Worm (Caenorhabditis elegans) whole organism, L3 larva: ENCODE data around the gene R166.3.

ENCODE experiments used
- R02D3.7 ChIP-seq: fragments of 150-350 bp; optimal IDR thresholded peaks from 2 replicates; lab custom pipeline; 2014; ENCODE audit warnings: missing biosample characterization, missing genetic modification characterization
- ZK546.5 ChIP-seq: sonication (generic microtip); optimal IDR thresholded peaks from 2 replicates; lab custom pipeline; 2017; ENCODE audit warnings: missing biosample characterization, missing genetic modification characterization
- aly-2 ChIP-seq: fragments of 150-350 bp; optimal IDR thresholded peaks from 2 replicates; lab custom pipeline; 2014; ENCODE audit warnings: missing biosample characterization, missing genetic modification characterization
- ama-1 ChIP-seq: fragments of 150-350 bp; optimal IDR thresholded peaks from 2 replicates; lab custom pipeline; 2018
- ceh-82 ChIP-seq: fragments of 150-350 bp; optimal IDR thresholded peaks from 2 replicates; lab custom pipeline; 2014; ENCODE audit warnings: missing biosample characterization, missing genetic modification characterization
- ceh-9 ChIP-seq: sonication (generic microtip); optimal IDR thresholded peaks from 2 replicates; lab custom pipeline; 2018; ENCODE audit warnings: missing biosample characterization, missing genetic modification characterization
- daf-12 ChIP-seq: fragments of 150-350 bp; optimal IDR thresholded peaks from 2 replicates; lab custom pipeline; 2014; ENCODE audit warnings: missing biosample characterization, missing genetic modification reagents, missing genetic modification characterization
- egl-5 ChIP-seq: fragments of 150-350 bp; optimal IDR thresholded peaks from 2 replicates; lab custom pipeline; 2017; ENCODE audit warnings: missing biosample characterization, missing genetic modification reagents, missing genetic modification characterization, inconsistent platforms
- elt-1 ChIP-seq: fragments of 150-350 bp; optimal IDR thresholded peaks from 2 replicates; lab custom pipeline; 2014; ENCODE audit warnings: missing biosample characterization, missing genetic modification characterization
- elt-2 ChIP-seq: sonication (generic microtip); optimal IDR thresholded peaks from 2 replicates; lab custom pipeline; 2016; ENCODE audit warnings: missing genetic modification reagents, mild to moderate bottlenecking, missing genetic modification characterization, missing compliant biosample characterization
- elt-3 ChIP-seq, 3 experiments: fragments of 150-350 bp in 1 of 3; sonication (generic microtip) in 2 of 3; optimal IDR thresholded peaks; 2 replicates in 2 of 3; 4 replicates in 1 of 3; lab custom pipeline; 2014 to 2017; ENCODE audit warnings: missing biosample characterization in 3 of 3, missing genetic modification characterization in 3 of 3
- fkh-10 ChIP-seq: sonication (generic microtip); optimal IDR thresholded peaks from 2 replicates; lab custom pipeline; 2017; ENCODE audit warnings: missing biosample characterization, missing genetic modification reagents, missing genetic modification characterization
- fkh-2 ChIP-seq: fragments of 150-350 bp; optimal IDR thresholded peaks from 2 replicates; lab custom pipeline; 2014; ENCODE audit warnings: missing biosample characterization, missing genetic modification reagents, missing genetic modification characterization
- fos-1 ChIP-seq: fragments of 150-350 bp; optimal IDR thresholded peaks from 2 replicates; lab custom pipeline; 2014; ENCODE audit warnings: missing biosample characterization, missing genetic modification characterization
- hmg-11 ChIP-seq: sonication (generic microtip); optimal IDR thresholded peaks from 2 replicates; lab custom pipeline; 2016; ENCODE audit warnings: missing genetic modification characterization, missing compliant biosample characterization
- jun-1 ChIP-seq: fragments of 150-350 bp; optimal IDR thresholded peaks from 2 replicates; lab custom pipeline; 2014; ENCODE audit warnings: missing biosample characterization, missing genetic modification reagents, missing genetic modification characterization
- lin-15B ChIP-seq: fragments of 150-350 bp; optimal IDR thresholded peaks from 2 replicates; lab custom pipeline; 2014; ENCODE audit warnings: missing biosample characterization, missing genetic modification characterization
- lin-39 ChIP-seq: fragments of 150-350 bp; optimal IDR thresholded peaks from 2 replicates; lab custom pipeline; 2018; ENCODE audit warnings: missing biosample characterization, missing genetic modification reagents, missing genetic modification characterization
- lsy-12 ChIP-seq: sonication (generic microtip); optimal IDR thresholded peaks from 2 replicates; lab custom pipeline; 2016; ENCODE audit warnings: mild to moderate bottlenecking, missing genetic modification characterization, missing compliant biosample characterization
- mml-1 ChIP-seq: fragments of 150-350 bp; sonication (generic microtip); optimal IDR thresholded peaks from 3 replicates; lab custom pipeline; 2014; ENCODE audit warnings: missing biosample characterization, missing genetic modification characterization
- nfya-1 ChIP-seq: sonication (generic microtip); optimal IDR thresholded peaks from 2 replicates; lab custom pipeline; 2017; ENCODE audit warnings: missing genetic modification characterization, mild to moderate bottlenecking, missing compliant biosample characterization, antibody characterized with exemption, moderate library complexity; ENCODE audit not compliant: insufficient read depth
- nhr-11 ChIP-seq: fragments of 150-350 bp; optimal IDR thresholded peaks from 2 replicates; lab custom pipeline; 2014; ENCODE audit warnings: missing biosample characterization, missing genetic modification characterization
- nhr-23 ChIP-seq: fragments of 150-350 bp; optimal IDR thresholded peaks from 2 replicates; lab custom pipeline; 2014; ENCODE audit warnings: missing biosample characterization, missing genetic modification reagents, missing genetic modification characterization
- nhr-237 ChIP-seq: fragments of 150-350 bp; optimal IDR thresholded peaks from 2 replicates; lab custom pipeline; 2014; ENCODE audit warnings: missing biosample characterization, missing genetic modification characterization
- nhr-25 ChIP-seq: sonication (generic microtip); optimal IDR thresholded peaks from 2 replicates; lab custom pipeline; 2017; ENCODE audit warnings: missing biosample characterization, missing genetic modification characterization
- nhr-43 ChIP-seq: sonication (generic microtip); optimal IDR thresholded peaks from 2 replicates; lab custom pipeline; 2016; ENCODE audit warnings: mild to moderate bottlenecking, missing genetic modification characterization, missing compliant biosample characterization; ENCODE audit not compliant: poor library complexity, severe bottlenecking
- nhr-67 ChIP-seq: fragments of 150-350 bp; optimal IDR thresholded peaks from 2 replicates; lab custom pipeline; 2014; ENCODE audit warnings: missing biosample characterization, missing genetic modification characterization
- nhr-76 ChIP-seq: fragments of 150-350 bp; sonication (generic microtip); optimal IDR thresholded peaks from 5 replicates; lab custom pipeline; 2014; ENCODE audit warnings: missing biosample characterization, missing genetic modification characterization
- nhr-77 ChIP-seq: fragments of 150-350 bp; optimal IDR thresholded peaks from 2 replicates; lab custom pipeline; 2014; ENCODE audit warnings: missing biosample characterization, missing genetic modification characterization
- pha-4 ChIP-seq: fragments of 150-350 bp; optimal IDR thresholded peaks from 2 replicates; lab custom pipeline; 2014; ENCODE audit warnings: missing biosample characterization, missing genetic modification reagents, missing genetic modification characterization
- sea-2 ChIP-seq: fragments of 150-350 bp; sonication (generic microtip); optimal IDR thresholded peaks from 4 replicates; lab custom pipeline; 2014; ENCODE audit warnings: missing biosample characterization, missing genetic modification reagents, missing genetic modification characterization
- snpc-4 ChIP-seq: fragments of 150-350 bp; optimal IDR thresholded peaks from 2 replicates; lab custom pipeline; 2014; ENCODE audit warnings: missing biosample characterization, missing genetic modification characterization
- unc-39 ChIP-seq: sonication (generic microtip); optimal IDR thresholded peaks from 4 replicates; lab custom pipeline; 2017; ENCODE audit warnings: missing biosample characterization, missing genetic modification characterization
- unc-62 ChIP-seq: fragments of 150-350 bp; sonication (generic microtip); optimal IDR thresholded peaks from 4 replicates; lab custom pipeline; 2014; ENCODE audit warnings: missing biosample characterization, missing genetic modification reagents, missing genetic modification characterization
- zag-1 ChIP-seq: fragments of 150-350 bp; optimal IDR thresholded peaks from 2 replicates; lab custom pipeline; 2014; ENCODE audit warnings: missing biosample characterization, missing genetic modification characterization

Gene R166.3

ce11 chrII:10537988-10538387 lies 1.1 kb downstream of the R166.3 start:
- TF ChIP-seq hmg-11 (tag; lab: Kevin White, UChicago): peak; percentile 30
- no peak for TF ChIP-seq mml-1 (tag; lab: Kevin White, UChicago)
- no peak for TF ChIP-seq elt-3 (tag; optimal IDR thresholded peaks at IDR 0.05; lab: Kevin White, UChicago)
- TF ChIP-seq elt-2 (tag; lab: Kevin White, UChicago): peak; percentile 28
- TF ChIP-seq nhr-43 (tag; lab: Kevin White, UChicago): peak; percentile 79
- TF ChIP-seq lin-39 (tag; lab: Kevin White, UChicago): no peak
- TF ChIP-seq lsy-12 (tag; lab: Kevin White, UChicago): peak; percentile 51
- TF ChIP-seq sea-2 (GFP tag; lab: Kevin White, UChicago): no peak
- no peak for TF ChIP-seq fos-1
- peak; percentile 14 for TF ChIP-seq R02D3.7
- TF ChIP-seq egl-5 (tag; lab: Kevin White, UChicago): peak; percentile 16
- TF ChIP-seq zag-1 (tag; lab: Kevin White, UChicago): no peak
- no peak for TF ChIP-seq nhr-76 (tag; lab: Kevin White, UChicago)
- peak; percentile 39 for TF ChIP-seq lin-15B
- TF ChIP-seq ceh-9 (tag; lab: Kevin White, UChicago): no peak
- no peak for TF ChIP-seq elt-1
- TF ChIP-seq nhr-23 (tag; lab: Kevin White, UChicago): peak; percentile 64
- TF ChIP-seq nhr-11 (tag; lab: Kevin White, UChicago): no peak
- TF ChIP-seq pha-4 (tag; lab: Kevin White, UChicago): peak; percentile 61
- TF ChIP-seq nfya-1: peak; percentile 50
- TF ChIP-seq aly-2 (tag; lab: Kevin White, UChicago): no peak
- no peak for TF ChIP-seq jun-1
- no peak for TF ChIP-seq snpc-4
- no peak for TF ChIP-seq unc-62 (GFP tag; lab: Kevin White, UChicago)
- TF ChIP-seq ceh-82 (tag; lab: Kevin White, UChicago): no peak
- no peak for TF ChIP-seq fkh-10 (GFP tag; lab: Kevin White, UChicago)
- TF ChIP-seq daf-12 (tag; lab: Kevin White, UChicago): no peak
- TF ChIP-seq, all 47 proteins: peak for 10

ce11 chrII:10537571-10537970 lies 1.6 kb downstream of the R166.3 start, which contains the start of gene R166.2:
Gene R166.2, minus strand, starts transcription at chrII:10537671.
- TF ChIP-seq nhr-67 (tag; lab: Kevin White, UChicago): no peak

- no peak for TF ChIP-seq nhr-25 (tag; lab: Kevin White, UChicago)
- no peak for TF ChIP-seq ceh-82 (tag; lab: Kevin White, UChicago)
Observed at ce11 chrII:10533985-10534384, 5.1 kb downstream of the R166.3 start.

- TF ChIP-seq ZK546.5 (tag; lab: Kevin White, UChicago): no peak
- TF ChIP-seq unc-39: no peak
- TF ChIP-seq ceh-9 (tag; lab: Kevin White, UChicago): no peak
- no peak for TF ChIP-seq fkh-2 (tag; lab: Kevin White, UChicago)
- no peak for TF ChIP-seq egl-5 (tag; lab: Kevin White, UChicago)
- TF ChIP-seq zag-1 (tag; lab: Kevin White, UChicago): no peak
- TF ChIP-seq nhr-77: no peak
- TF ChIP-seq unc-62 (GFP tag; lab: Kevin White, UChicago): no peak
- TF ChIP-seq jun-1: no peak
Observed at ce11 chrII:10531604-10532003, 7.5 kb downstream of the R166.3 start.

- TF ChIP-seq nhr-43 (tag; lab: Kevin White, UChicago): no peak
- TF ChIP-seq ZK546.5 (tag; lab: Kevin White, UChicago): no peak
- no peak for TF ChIP-seq elt-3 (tag; optimal IDR thresholded peaks at IDR 0.05; lab: Kevin White, UChicago)
- TF ChIP-seq jun-1: no peak
- TF ChIP-seq ama-1 (lab: Kevin White, UChicago): no peak
- TF ChIP-seq lin-15B: no peak
- no peak for TF ChIP-seq nhr-237
Observed at ce11 chrII:10530907-10531306, 8.2 kb downstream of the R166.3 start.
